In the genomic region with DNA sequence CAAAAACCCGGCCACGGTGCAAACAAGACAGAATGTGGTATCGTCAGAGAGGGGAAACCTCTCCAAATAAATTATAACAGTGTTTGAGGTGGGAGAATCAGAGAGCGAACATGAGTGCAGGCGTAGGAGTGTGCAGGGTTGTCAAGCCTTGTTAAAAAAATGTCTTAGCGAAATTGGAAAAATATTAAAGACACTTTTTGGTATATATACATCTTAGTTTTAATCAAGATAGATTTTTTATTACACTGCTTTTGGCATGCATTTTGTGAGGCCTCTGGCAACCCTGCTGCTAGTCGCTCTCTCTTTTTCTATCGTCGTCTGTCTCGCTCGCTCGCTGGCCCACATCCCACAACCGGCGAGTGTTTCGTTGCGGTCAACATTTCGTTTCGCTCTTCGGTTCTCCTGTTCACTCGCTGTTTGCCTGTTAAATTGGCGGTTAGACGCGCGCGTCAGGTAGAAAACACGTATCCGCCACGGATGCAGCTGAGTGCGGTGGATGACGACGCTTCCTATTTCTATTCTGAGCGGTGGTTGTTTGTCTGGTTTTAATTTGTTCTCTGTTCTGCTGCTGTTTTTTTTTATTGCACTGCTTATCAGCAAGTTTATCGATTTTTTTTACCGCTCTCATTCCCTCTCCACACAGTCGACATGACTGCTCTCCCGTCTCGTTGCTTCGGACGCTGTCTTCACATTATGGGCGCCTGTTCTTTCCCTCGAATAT, we compare ENCODE assay signal across 1 fruit fly cellular context.
A peak's percentile ranks its signal among the peaks of the same experiment; 100 is the strongest.
TF ChIP-seq lines count a peak whose summit lies in the region.

No protein-coding gene starts in this region.

TF ChIP-seq in whole organism, embryonic, 481 proteins besides CTCF, POLR2A, EP300 and RAD21 (continued from another document and continues in another):
- TF ChIP-seq CG11723 (GFP tag; optimal IDR thresholded peaks at IDR 0.05; lab: Kevin White, UChicago) (peak; percentile 100), Nf-YC (tag; optimal IDR thresholded peaks at IDR 0.05; lab: Kevin White, UChicago) (peak; percentile 95), CG31365 (tag; optimal IDR thresholded peaks at IDR 0.05; lab: Kevin White, UChicago) (peak; percentile 95), bcd (GFP tag; optimal IDR thresholded peaks at IDR 0.05; lab: Kevin White, UChicago) (peak; percentile 100), Bdp1 (GFP tag; optimal IDR thresholded peaks at IDR 0.05; lab: Kevin White, UChicago) (peak; percentile 95), chn (GFP tag; optimal IDR thresholded peaks at IDR 0.05; lab: Kevin White, UChicago) (peak; percentile 99), HLH4C (GFP tag; IDR thresholded peaks at IDR 0.05; lab: Robert Waterston, UW; ENCODE audit: partially characterized antibody) (peak; percentile 49; the same call in 2 of the 3 replicates), peb (GFP tag; IDR thresholded peaks at IDR 0.05; lab: Robert Waterston, UW) (peak; percentile 99), knrl (GFP tag; IDR thresholded peaks at IDR 0.05; lab: Robert Waterston, UW; ENCODE audit: partially characterized antibody) (no peak), Trl (optimal IDR thresholded peaks at IDR 0.05; lab: Kevin White, UChicago) (peak; percentile 71 to 88), Trl (GFP tag; optimal IDR thresholded peaks at IDR 0.05; lab: Kevin White, UChicago) (peak; percentile 99), zfh1 (GFP tag; IDR thresholded peaks at IDR 0.05; lab: Robert Waterston, UW) (peak; percentile 100), CG12299 (tag; optimal IDR thresholded peaks at IDR 0.05; lab: Kevin White, UChicago) (peak; percentile 99), gem (tag; optimal IDR thresholded peaks at IDR 0.05; lab: Kevin White, UChicago) (peak; percentile 100), jigr1 (GFP tag; IDR thresholded peaks at IDR 0.05; lab: Robert Waterston, UW) (peak; percentile 97), CG3995 (GFP tag; optimal IDR thresholded peaks at IDR 0.05; lab: Kevin White, UChicago) (peak; percentile 89), jumu (GFP tag; optimal IDR thresholded peaks at IDR 0.05; lab: Kevin White, UChicago) (peak; percentile 99), CG14014 (GFP tag; IDR thresholded peaks at IDR 0.05; lab: Robert Waterston, UW) (peak; percentile 100), ssp (GFP tag; IDR thresholded peaks at IDR 0.05; lab: Robert Waterston, UW) (peak; percentile 95), shn (GFP tag; optimal IDR thresholded peaks at IDR 0.05; lab: Kevin White, UChicago) (peak; percentile 98), twi (tag; optimal IDR thresholded peaks at IDR 0.05; lab: Kevin White, UChicago) (peak; percentile 99), wor (GFP tag; IDR thresholded peaks at IDR 0.05; lab: Robert Waterston, UW) (peak; percentile 99), stwl (tag; optimal IDR thresholded peaks at IDR 0.05; lab: Kevin White, UChicago) (peak; percentile 87), Doc2 (GFP tag; IDR thresholded peaks at IDR 0.05; lab: Robert Waterston, UW) (peak; percentile 97), CG3838 (GFP tag; optimal IDR thresholded peaks at IDR 0.05; lab: Kevin White, UChicago) (peak; percentile 98), MTF-1 (GFP tag; optimal IDR thresholded peaks at IDR 0.05; lab: Kevin White, UChicago; ENCODE audit: borderline replicate concordance) (peak; percentile 98), CG4707 (GFP tag; optimal IDR thresholded peaks at IDR 0.05; lab: Kevin White, UChicago) (peak; percentile 94), ara (GFP tag; IDR thresholded peaks at IDR 0.05; lab: Robert Waterston, UW) (peak; percentile 100), CG15269 (tag; optimal IDR thresholded peaks at IDR 0.05; lab: Kevin White, UChicago) (peak; percentile 100), CG3847 (GFP tag; IDR thresholded peaks at IDR 0.05; lab: Robert Waterston, UW) (peak; percentile 100), gcm2 (GFP tag; optimal IDR thresholded peaks at IDR 0.05; lab: Kevin White, UChicago) (peak; percentile 99), Stat92E (GFP tag; optimal IDR thresholded peaks at IDR 0.05; lab: Kevin White, UChicago) (peak in 1 of 3 experiments; percentile 97), ham (GFP tag; IDR thresholded peaks at IDR 0.05; lab: Robert Waterston, UW) (peak; percentile 98), otp (GFP tag; IDR thresholded peaks at IDR 0.05; lab: Robert Waterston, UW) (peak; percentile 100), CG9215 (GFP tag; IDR thresholded peaks at IDR 0.05; lab: Robert Waterston, UW) (peak; percentile 99), CG8478 (optimal IDR thresholded peaks at IDR 0.05; lab: Kevin White, UChicago) (peak; percentile 1), insv (GFP tag; optimal IDR thresholded peaks at IDR 0.05; lab: Kevin White, UChicago) (peak; percentile 74 to 90), sd (tag; optimal IDR thresholded peaks at IDR 0.05; lab: Kevin White, UChicago) (peak; percentile 80), CG31224 (GFP tag; IDR thresholded peaks at IDR 0.05; lab: Robert Waterston, UW) (peak; percentile 100), sc (optimal IDR thresholded peaks at IDR 0.05; lab: Kevin White, UChicago) (no peak), sc (GFP tag; optimal IDR thresholded peaks at IDR 0.05; lab: Kevin White, UChicago) (peak; percentile 99), HLH3B (GFP tag; IDR thresholded peaks at IDR 0.05; lab: Robert Waterston, UW) (peak; percentile 100), Ssrp (tag; optimal IDR thresholded peaks at IDR 0.05; lab: Kevin White, UChicago) (peak; percentile 99), dpn (GFP tag; optimal IDR thresholded peaks at IDR 0.05; lab: Kevin White, UChicago) (peak; percentile 99 to 100), mam (GFP tag; optimal IDR thresholded peaks at IDR 0.05; lab: Kevin White, UChicago) (peak; percentile 99), sug (tag; optimal IDR thresholded peaks at IDR 0.05; lab: Kevin White, UChicago) (peak; percentile 99), Elba2 (GFP tag; optimal IDR thresholded peaks at IDR 0.05; lab: Kevin White, UChicago) (peak; percentile 96), org-1 (GFP tag; optimal IDR thresholded peaks at IDR 0.05; lab: Kevin White, UChicago) (peak; percentile 100), CG18476 (GFP tag; optimal IDR thresholded peaks at IDR 0.05; lab: Kevin White, UChicago) (peak; percentile 99), CG11504 (tag; optimal IDR thresholded peaks at IDR 0.05; lab: Kevin White, UChicago) (peak; percentile 98), CG6791 (GFP tag; IDR thresholded peaks at IDR 0.05; lab: Robert Waterston, UW; ENCODE audit: partially characterized antibody) (peak; percentile 37; the same call in 1 of the 3 replicates), Lim3 (GFP tag; IDR thresholded peaks at IDR 0.05; lab: Robert Waterston, UW) (peak; percentile 99), Sry-β (GFP tag; optimal IDR thresholded peaks at IDR 0.05; lab: Kevin White, UChicago) (peak; percentile 63), ttk (GFP tag; IDR thresholded peaks at IDR 0.05; lab: Robert Waterston, UW) (peak; percentile 100), CG32767 (GFP tag; IDR thresholded peaks at IDR 0.05; lab: Robert Waterston, UW) (peak; percentile 99), CG4360 (GFP tag; IDR thresholded peaks at IDR 0.05; lab: Robert Waterston, UW) (peak; percentile 93), CG6272 (GFP tag; IDR thresholded peaks at IDR 0.05; lab: Robert Waterston, UW) (peak; percentile 99), CG10654 (GFP tag; optimal IDR thresholded peaks at IDR 0.05; lab: Kevin White, UChicago) (peak; percentile 99), ems (GFP tag; optimal IDR thresholded peaks at IDR 0.05; lab: Kevin White, UChicago) (peak; percentile 99), seq (GFP tag; IDR thresholded peaks at IDR 0.05; lab: Robert Waterston, UW) (peak; percentile 99), ap (GFP tag; IDR thresholded peaks at IDR 0.05; lab: Robert Waterston, UW) (peak; percentile 100), CkIIα-i1 (GFP tag; IDR thresholded peaks at IDR 0.05; lab: Robert Waterston, UW) (peak; percentile 95), repo (GFP tag; optimal IDR thresholded peaks at IDR 0.05; lab: Kevin White, UChicago) (peak; percentile 99), gce (GFP tag; IDR thresholded peaks at IDR 0.05; lab: Robert Waterston, UW) (peak; percentile 100), grau (tag; optimal IDR thresholded peaks at IDR 0.05; lab: Kevin White, UChicago) (peak; percentile 99), pros (GFP tag; optimal IDR thresholded peaks at IDR 0.05; lab: Kevin White, UChicago) (peak; percentile 96), CG2875 (GFP tag; optimal IDR thresholded peaks at IDR 0.05; lab: Kevin White, UChicago) (peak; percentile 99), CG18599 (GFP tag; optimal IDR thresholded peaks at IDR 0.05; lab: Kevin White, UChicago) (peak; percentile 100), CG9727 (GFP tag; optimal IDR thresholded peaks at IDR 0.05; lab: Kevin White, UChicago) (peak; percentile 100), toy (GFP tag; IDR thresholded peaks at IDR 0.05; lab: Robert Waterston, UW) (peak; percentile 99), CG2712 (tag; optimal IDR thresholded peaks at IDR 0.05; lab: Kevin White, UChicago) (peak; percentile 100), Blimp-1 (GFP tag; optimal IDR thresholded peaks at IDR 0.05; lab: Kevin White, UChicago) (peak; percentile 99), CG10274 (GFP tag; optimal IDR thresholded peaks at IDR 0.05; lab: Kevin White, UChicago) (peak; percentile 96), caup (GFP tag; optimal IDR thresholded peaks at IDR 0.05; lab: Kevin White, UChicago; ENCODE audit: severe bottlenecking) (peak; percentile 100), cwo (GFP tag; optimal IDR thresholded peaks at IDR 0.05; lab: Kevin White, UChicago) (peak; percentile 99), CG12219 (GFP tag; optimal IDR thresholded peaks at IDR 0.05; lab: Kevin White, UChicago) (peak; percentile 99), CG1529 (GFP tag; optimal IDR thresholded peaks at IDR 0.05; lab: Kevin White, UChicago) (peak; percentile 99), CG5180 (GFP tag; optimal IDR thresholded peaks at IDR 0.05; lab: Kevin White, UChicago) (peak; percentile 95), Asciz (GFP tag; optimal IDR thresholded peaks at IDR 0.05; lab: Kevin White, UChicago) (peak; percentile 99), Dll (GFP tag; IDR thresholded peaks at IDR 0.05; lab: Robert Waterston, UW; ENCODE audit: partially characterized antibody) (peak; percentile 42; the same call in 1 of the 4 replicates), Dad (GFP tag; optimal IDR thresholded peaks at IDR 0.05; lab: Kevin White, UChicago) (peak; percentile 99), Taf1 (GFP tag; IDR thresholded peaks at IDR 0.05; lab: Robert Waterston, UW) (peak; percentile 99), Bgb (GFP tag; IDR thresholded peaks at IDR 0.05; lab: Robert Waterston, UW; ENCODE audit: partially characterized antibody) (peak; percentile 29), E2f2 (GFP tag; IDR thresholded peaks at IDR 0.05; lab: Robert Waterston, UW) (peak; percentile 92), CG12659 (GFP tag; optimal IDR thresholded peaks at IDR 0.05; lab: Kevin White, UChicago) (peak; percentile 100), CG10543 (GFP tag; optimal IDR thresholded peaks at IDR 0.05; lab: Kevin White, UChicago) (peak; percentile 100), Tbp (GFP tag; optimal IDR thresholded peaks at IDR 0.05; lab: Kevin White, UChicago) (no peak), dati (GFP tag; IDR thresholded peaks at IDR 0.05; lab: Robert Waterston, UW) (peak; percentile 99), dan (GFP tag; IDR thresholded peaks at IDR 0.05; lab: Robert Waterston, UW) (peak; percentile 98), Lhr (GFP tag; optimal IDR thresholded peaks at IDR 0.05; lab: Kevin White, UChicago) (peak; percentile 99), Hey (tag; optimal IDR thresholded peaks at IDR 0.05; lab: Kevin White, UChicago) (peak; percentile 98), Dp (GFP tag; optimal IDR thresholded peaks at IDR 0.05; lab: Kevin White, UChicago) (peak; percentile 50), pita (GFP tag; optimal IDR thresholded peaks at IDR 0.05; lab: Kevin White, UChicago) (no peak), CG10147 (GFP tag; optimal IDR thresholded peaks at IDR 0.05; lab: Kevin White, UChicago) (peak; percentile 98), Chrac-16 (GFP tag; optimal IDR thresholded peaks at IDR 0.05; lab: Kevin White, UChicago) (peak; percentile 100), Aef1 (GFP tag; IDR thresholded peaks at IDR 0.05; lab: Robert Waterston, UW) (peak; percentile 99), CG3281 (GFP tag; optimal IDR thresholded peaks at IDR 0.05; lab: Kevin White, UChicago) (peak; percentile 99), lmd (GFP tag; IDR thresholded peaks at IDR 0.05; lab: Robert Waterston, UW) (peak; percentile 99), Gug (GFP tag; IDR thresholded peaks at IDR 0.05; lab: Robert Waterston, UW) (peak; percentile 99), Ets65A (GFP tag; lab: Kevin White, UChicago) (peak; percentile 100), CG18262 (tag; optimal IDR thresholded peaks at IDR 0.05; lab: Kevin White, UChicago) (peak; percentile 99), croc (GFP tag; conservative IDR thresholded peaks at IDR 0.05; lab: Robert Waterston, UW) (peak; percentile 99), Myb (GFP tag; optimal IDR thresholded peaks at IDR 0.05; lab: Kevin White, UChicago) (peak; percentile 94), CG13775 (GFP tag; optimal IDR thresholded peaks at IDR 0.05; lab: Kevin White, UChicago) (peak; percentile 99), psq (GFP tag; optimal IDR thresholded peaks at IDR 0.05; lab: Kevin White, UChicago) (peak; percentile 96), tna (GFP tag; IDR thresholded peaks at IDR 0.05; lab: Robert Waterston, UW; ENCODE audit: partially characterized antibody) (no peak), ranshi (GFP tag; IDR thresholded peaks at IDR 0.05; lab: Robert Waterston, UW) (peak; percentile 100), tx (GFP tag; optimal IDR thresholded peaks at IDR 0.05; lab: Kevin White, UChicago) (peak; percentile 99), CG9876 (GFP tag; optimal IDR thresholded peaks at IDR 0.05; lab: Kevin White, UChicago) (peak; percentile 98), CG8281 (tag; optimal IDR thresholded peaks at IDR 0.05; lab: Kevin White, UChicago) (peak; percentile 95), Rx (GFP tag; IDR thresholded peaks at IDR 0.05; lab: Robert Waterston, UW) (peak; percentile 100), luna (GFP tag; optimal IDR thresholded peaks at IDR 0.05; lab: Kevin White, UChicago) (peak; percentile 96), Hr51 (GFP tag; optimal IDR thresholded peaks at IDR 0.05; lab: Kevin White, UChicago) (peak; percentile 99), bigmax (GFP tag; optimal IDR thresholded peaks at IDR 0.05; lab: Kevin White, UChicago) (peak; percentile 83), hth (optimal IDR thresholded peaks at IDR 0.05; lab: Kevin White, UChicago) (no peak), CG6254 (GFP tag; optimal IDR thresholded peaks at IDR 0.05; lab: Kevin White, UChicago) (peak; percentile 97), bowl (GFP tag; IDR thresholded peaks at IDR 0.05; lab: Robert Waterston, UW) (peak; percentile 99), p53 (GFP tag; optimal IDR thresholded peaks at IDR 0.05; lab: Kevin White, UChicago) (peak; percentile 98), Lpt (GFP tag; optimal IDR thresholded peaks at IDR 0.05; lab: Kevin White, UChicago) (peak; percentile 48), Six4 (GFP tag; optimal IDR thresholded peaks at IDR 0.05; lab: Kevin White, UChicago) (peak; percentile 99), CG11456 (GFP tag; IDR thresholded peaks at IDR 0.05; lab: Robert Waterston, UW) (peak; percentile 100), pb (GFP tag; optimal IDR thresholded peaks at IDR 0.05; lab: Kevin White, UChicago) (peak; percentile 98)
